Fruit fly (Drosophila melanogaster) whole organism, embryonic: ENCODE results near the gene Unc50.

ENCODE experiments used
- Ada2b ChIP-seq: fragments of 200-800 bp; sonication (Bioruptor generic); IDR thresholded peaks from 2 replicates; pipeline ENCODE4 v1.3.6; 2022; ENCODE audit warnings: missing biosample characterization, missing genetic modification characterization
- Aef1 ChIP-seq: fragments of 200-800 bp; sonication (Bioruptor generic); IDR thresholded peaks from 3 replicates; pipeline ENCODE4 v1.3.6; 2022; ENCODE audit warnings: missing biosample characterization, missing genetic modification characterization
- Bteb2 ChIP-seq: fragments of 200-800 bp; sonication (Bioruptor generic); optimal IDR thresholded peaks from 2 replicates; lab custom pipeline; 2016; ENCODE audit warnings: missing biosample characterization, missing genetic modification characterization
- CG10274 ChIP-seq: fragments of 200-800 bp; sonication (Bioruptor generic); optimal IDR thresholded peaks from 3 replicates; lab custom pipeline; 2017; ENCODE audit warnings: missing biosample characterization, mild to moderate bottlenecking, missing genetic modification characterization
- CG10431 ChIP-seq: fragments of 200-800 bp; sonication (Bioruptor generic); optimal IDR thresholded peaks from 3 replicates; lab custom pipeline; 2018; ENCODE audit warnings: missing biosample characterization, mild to moderate bottlenecking, missing genetic modification characterization
- CG11723 ChIP-seq: fragments of 200-800 bp; sonication (Bioruptor generic); optimal IDR thresholded peaks from 2 replicates; lab custom pipeline; 2017; ENCODE audit warnings: missing biosample characterization, mild to moderate bottlenecking, missing genetic modification characterization
- CG12769 ChIP-seq: fragments of 200-800 bp; sonication (Bioruptor generic); optimal IDR thresholded peaks from 2 replicates; lab custom pipeline; 2019; ENCODE audit warnings: missing biosample characterization, mild to moderate bottlenecking, missing genetic modification characterization, moderate library complexity
- CG13123 ChIP-seq: fragments of 200-800 bp; sonication (Bioruptor generic); optimal IDR thresholded peaks from 2 replicates; lab custom pipeline; 2016; ENCODE audit warnings: missing biosample characterization, missing genetic modification characterization
- CG1647 ChIP-seq: fragments of 200-800 bp; sonication (Bioruptor generic); optimal IDR thresholded peaks from 3 replicates; lab custom pipeline; 2016; ENCODE audit warnings: missing biosample characterization, missing genetic modification characterization
- CG17328 ChIP-seq: fragments of 200-800 bp; sonication (Bioruptor generic); IDR thresholded peaks from 2 replicates; pipeline ENCODE4 v1.3.6; 2022; ENCODE audit warnings: missing biosample characterization, missing genetic modification characterization
- CG31365 ChIP-seq: fragments of 200-800 bp; sonication (Bioruptor generic); optimal IDR thresholded peaks from 2 replicates; lab custom pipeline; 2018; ENCODE audit warnings: missing biosample characterization, mild to moderate bottlenecking, missing genetic modification characterization
- CG31388 ChIP-seq: fragments of 200-800 bp; sonication (Bioruptor generic); optimal IDR thresholded peaks from 2 replicates; lab custom pipeline; 2016; ENCODE audit warnings: missing biosample characterization, missing genetic modification characterization
- CG31441 ChIP-seq: fragments of 200-800 bp; sonication (Bioruptor generic); IDR thresholded peaks from 2 replicates; pipeline ENCODE4 v1.3.6; 2022; ENCODE audit warnings: missing biosample characterization, missing genetic modification characterization
- CG3281 ChIP-seq: fragments of 200-800 bp; sonication (Bioruptor generic); optimal IDR thresholded peaks from 3 replicates; lab custom pipeline; 2017; ENCODE audit warnings: missing biosample characterization, mild to moderate bottlenecking, missing genetic modification characterization
- CG3726 ChIP-seq: fragments of 200-800 bp; sonication (Bioruptor generic); IDR thresholded peaks from 3 replicates; pipeline ENCODE4, ENCODE4 v1.3.6; 2022; ENCODE audit warnings: missing biosample characterization, missing genetic modification characterization
- CG4617 ChIP-seq: fragments of 200-800 bp; sonication (Bioruptor generic); optimal IDR thresholded peaks from 3 replicates; lab custom pipeline; 2016; ENCODE audit warnings: missing biosample characterization, missing genetic modification characterization, borderline replicate concordance
- CG6854 ChIP-seq: fragments of 200-800 bp; sonication (Bioruptor generic); optimal IDR thresholded peaks from 3 replicates; lab custom pipeline; 2017; ENCODE audit warnings: missing biosample characterization, mild to moderate bottlenecking, missing genetic modification characterization
- CG8089 ChIP-seq: fragments of 200-800 bp; sonication (Bioruptor generic); optimal IDR thresholded peaks from 3 replicates; lab custom pipeline; 2016; ENCODE audit warnings: missing biosample characterization, missing genetic modification characterization
- CG8388 ChIP-seq: fragments of 200-800 bp; sonication (Bioruptor generic); optimal IDR thresholded peaks from 2 replicates; lab custom pipeline; 2019; ENCODE audit warnings: missing biosample characterization, mild to moderate bottlenecking, missing genetic modification characterization, moderate library complexity
- CG8765 ChIP-seq: fragments of 200-800 bp; sonication (Bioruptor generic); IDR thresholded peaks from 2 replicates; pipeline ENCODE4 v1.3.6; 2022; ENCODE audit warnings: missing biosample characterization, missing genetic modification characterization
- CG9797 ChIP-seq: fragments of 200-800 bp; sonication (Bioruptor generic); optimal IDR thresholded peaks from 3 replicates; lab custom pipeline; 2018; ENCODE audit warnings: missing biosample characterization, mild to moderate bottlenecking, missing genetic modification characterization
- Chrac-16 ChIP-seq: fragments of 200-800 bp; sonication (Bioruptor generic); optimal IDR thresholded peaks from 3 replicates; lab custom pipeline; 2016; ENCODE audit warnings: missing biosample characterization, missing genetic modification characterization
- Dad ChIP-seq: fragments of 200-800 bp; sonication (Bioruptor generic); optimal IDR thresholded peaks from 3 replicates; lab custom pipeline; 2016; ENCODE audit warnings: missing biosample characterization, missing genetic modification characterization
- Fer1 ChIP-seq: fragments of 200-800 bp; sonication (Bioruptor generic); optimal IDR thresholded peaks from 2 replicates; lab custom pipeline; 2017; ENCODE audit warnings: missing biosample characterization, mild to moderate bottlenecking, missing genetic modification characterization
- MESR4 ChIP-seq: fragments of 200-800 bp; sonication (Bioruptor generic); optimal IDR thresholded peaks from 2 replicates; lab custom pipeline; 2018; ENCODE audit warnings: missing biosample characterization, mild to moderate bottlenecking, missing genetic modification characterization, moderate library complexity
- MTF-1 ChIP-seq: fragments of 200-800 bp; sonication (Bioruptor generic); optimal IDR thresholded peaks from 2 replicates; lab custom pipeline; 2018; ENCODE audit warnings: missing biosample characterization, mild to moderate bottlenecking, missing genetic modification characterization, borderline replicate concordance
- Mad ChIP-seq: fragments of 200-800 bp; sonication (Bioruptor generic); optimal IDR thresholded peaks from 2 replicates; lab custom pipeline; 2016; ENCODE audit warnings: missing biosample characterization, missing genetic modification characterization
- Meics ChIP-seq: fragments of 200-800 bp; sonication (Bioruptor generic); optimal IDR thresholded peaks from 2 replicates; lab custom pipeline; 2017; ENCODE audit warnings: missing biosample characterization, mild to moderate bottlenecking, missing genetic modification characterization
- Oaz ChIP-seq: fragments of 200-800 bp; sonication (Bioruptor generic); IDR thresholded peaks from 2 replicates; pipeline ENCODE4 v1.3.6; 2022; ENCODE audit warnings: missing biosample characterization, missing genetic modification characterization
- Oli ChIP-seq: fragments of 200-800 bp; sonication (Bioruptor generic); optimal IDR thresholded peaks from 2 replicates; lab custom pipeline; 2018; ENCODE audit warnings: missing biosample characterization, mild to moderate bottlenecking, missing genetic modification characterization, moderate library complexity
- Vsx1 ChIP-seq: fragments of 200-800 bp; sonication (Bioruptor generic); optimal IDR thresholded peaks from 2 replicates; lab custom pipeline; 2017; ENCODE audit warnings: missing biosample characterization, mild to moderate bottlenecking, missing genetic modification characterization, missing genetic modification reagents
- YL-1 ChIP-seq: fragments of 200-800 bp; sonication (Bioruptor generic); optimal IDR thresholded peaks from 3 replicates; lab custom pipeline; 2017; ENCODE audit warnings: missing biosample characterization, mild to moderate bottlenecking, missing genetic modification characterization
- abd-A ChIP-seq: fragments of 200-800 bp; sonication (Bioruptor generic); optimal IDR thresholded peaks from 3 replicates; lab custom pipeline; 2019; ENCODE audit warnings: missing biosample characterization, mild to moderate bottlenecking, missing genetic modification characterization, moderate library complexity
- crp ChIP-seq, 2 experiments: fragments of 200-800 bp; sonication (Bioruptor generic); optimal IDR thresholded peaks; 2 replicates in 1 of 2; 3 replicates in 1 of 2; lab custom pipeline; 2017; ENCODE audit warnings: missing biosample characterization in 2 of 2, missing genetic modification characterization in 2 of 2, mild to moderate bottlenecking in 1 of 2, moderate library complexity in 1 of 2
- h ChIP-seq: fragments of >200 bp; optimal IDR thresholded peaks from 2 replicates; lab custom pipeline; 2017
- jing ChIP-seq: fragments of 200-800 bp; sonication (Bioruptor generic); optimal IDR thresholded peaks from 2 replicates; lab custom pipeline; 2018; ENCODE audit warnings: missing biosample characterization, mild to moderate bottlenecking, missing genetic modification characterization
- kni ChIP-seq: fragments of 200-800 bp; sonication (Bioruptor generic); optimal IDR thresholded peaks from 3 replicates; lab custom pipeline; 2017; ENCODE audit warnings: mild to moderate bottlenecking, missing biosample characterization, missing genetic modification reagents, missing genetic modification characterization
- oc ChIP-seq: fragments of 200-800 bp; sonication (Bioruptor generic); optimal IDR thresholded peaks from 2 replicates; lab custom pipeline; 2018; ENCODE audit warnings: missing biosample characterization, mild to moderate bottlenecking, missing genetic modification characterization, moderate library complexity
- org-1 ChIP-seq: fragments of 200-800 bp; sonication (Bioruptor generic); optimal IDR thresholded peaks from 2 replicates; lab custom pipeline; 2017; ENCODE audit warnings: missing biosample characterization, missing genetic modification characterization
- pho ChIP-seq: fragments of 200-800 bp; sonication (Bioruptor generic); optimal IDR thresholded peaks from 2 replicates; lab custom pipeline; 2016; ENCODE audit warnings: missing biosample characterization, missing genetic modification characterization
- pita ChIP-seq: fragments of 200-800 bp; sonication (Bioruptor generic); optimal IDR thresholded peaks from 2 replicates; lab custom pipeline; 2017; ENCODE audit warnings: missing biosample characterization, mild to moderate bottlenecking, missing genetic modification characterization
- psq ChIP-seq: fragments of 200-800 bp; sonication (Bioruptor generic); optimal IDR thresholded peaks from 2 replicates; lab custom pipeline; 2017; ENCODE audit warnings: missing biosample characterization, missing genetic modification characterization
- sd ChIP-seq: fragments of 200-800 bp; sonication (Bioruptor generic); optimal IDR thresholded peaks from 3 replicates; lab custom pipeline; 2018; ENCODE audit warnings: missing biosample characterization, mild to moderate bottlenecking, missing genetic modification characterization, moderate library complexity
- sisA ChIP-seq: fragments of 200-800 bp; sonication (Bioruptor generic); IDR thresholded peaks from 2 replicates; pipeline ENCODE4 v1.3.6; 2022; ENCODE audit warnings: missing biosample characterization, missing genetic modification characterization
- toy ChIP-seq: fragments of 200-800 bp; sonication (Bioruptor generic); IDR thresholded peaks from 2 replicates; pipeline ENCODE4 v1.3.6; 2022; ENCODE audit warnings: missing biosample characterization, missing genetic modification characterization
- twi ChIP-seq: fragments of 200-800 bp; optimal IDR thresholded peaks from 2 replicates; lab custom pipeline; 2019; ENCODE audit warnings: missing biosample characterization, mild to moderate bottlenecking, missing genetic modification characterization, moderate library complexity
- vnd ChIP-seq: fragments of 200-800 bp; sonication (Bioruptor generic); IDR thresholded peaks from 3 replicates; pipeline ENCODE4 v1.3.6; 2022; ENCODE audit warnings: missing biosample characterization, missing genetic modification characterization; ENCODE audit not compliant: partially characterized antibody
- wdn ChIP-seq: fragments of 200-800 bp; sonication (Bioruptor generic); IDR thresholded peaks from 2 replicates; pipeline ENCODE4 v1.3.6; 2022; ENCODE audit warnings: missing biosample characterization, missing genetic modification characterization
- zen ChIP-seq: fragments of 200-800 bp; sonication (Bioruptor generic); optimal IDR thresholded peaks from 3 replicates; lab custom pipeline; 2018; ENCODE audit warnings: missing biosample characterization, mild to moderate bottlenecking, missing genetic modification characterization, moderate library complexity

Unc50 gene

DNA sequence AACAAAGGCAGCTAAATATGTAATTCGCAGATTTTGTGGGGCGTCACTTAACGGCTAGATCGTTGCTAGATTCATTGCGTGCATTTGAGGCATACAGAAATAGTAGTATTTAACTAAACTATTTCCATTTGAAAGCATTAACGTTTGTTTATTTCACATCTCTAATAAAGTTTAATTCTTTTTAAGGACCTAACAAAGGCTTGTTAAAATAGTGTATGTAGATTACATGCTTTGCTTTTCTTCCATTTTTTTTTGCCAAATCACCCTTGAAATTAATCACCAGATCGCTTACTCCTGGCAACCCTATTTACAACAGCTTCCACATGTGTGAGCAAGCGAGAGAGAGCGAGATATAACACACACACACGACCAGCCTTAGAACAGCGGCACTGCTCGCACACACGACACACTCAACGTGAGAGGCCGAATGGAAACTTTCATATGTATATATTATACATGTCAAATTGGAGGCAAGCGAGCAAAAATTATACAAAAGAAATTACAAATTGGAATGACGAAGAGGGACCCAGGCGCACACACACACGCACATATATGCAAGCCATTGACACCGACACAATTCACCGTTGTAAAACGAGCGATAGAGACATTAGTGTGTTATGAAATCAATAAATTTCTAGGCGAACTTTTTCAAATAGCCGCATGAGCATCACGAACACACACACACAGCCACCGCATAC lies 17.1 kb downstream of the Unc50 start (continued):
- TF ChIP-seq CG4617 (peak; percentile 9), Oli (tag; lab: Kevin White, UChicago) (peak; percentile 50), YL-1 (GFP tag; lab: Kevin White, UChicago) (peak; percentile 70), vnd (no peak), CG8089 (GFP tag; lab: Kevin White, UChicago) (peak; percentile 30), Aef1 (GFP tag; lab: Robert Waterston, UW) (no peak), sd (tag; lab: Kevin White, UChicago) (peak; percentile 53), CG17328 (GFP tag; lab: Robert Waterston, UW) (peak; percentile 44; the same call in 1 of the 2 replicates), CG13123 (GFP tag; lab: Kevin White, UChicago) (no peak), CG11723 (GFP tag; lab: Kevin White, UChicago) (peak; percentile 43), CG9797 (no peak), CG31441 (GFP tag; lab: Robert Waterston, UW) (peak; percentile 58; the same call in 1 of the 2 replicates), psq (GFP tag; lab: Kevin White, UChicago) (no peak), Meics (GFP tag; lab: Kevin White, UChicago) (peak; percentile 75), twi (tag; lab: Kevin White, UChicago) (peak; percentile 73), sisA (GFP tag; lab: Robert Waterston, UW) (peak; percentile 40), zen (tag; lab: Kevin White, UChicago) (peak; percentile 44), Bteb2 (GFP tag; lab: Kevin White, UChicago) (peak; percentile 34), CG1647 (GFP tag; lab: Kevin White, UChicago) (peak; percentile 45), oc (tag; lab: Kevin White, UChicago) (peak; percentile 73), CG8765 (GFP tag; lab: Robert Waterston, UW) (no peak), CG12769 (tag; lab: Kevin White, UChicago) (peak; percentile 64), org-1 (GFP tag; lab: Kevin White, UChicago) (peak; percentile 52), CG10274 (GFP tag; lab: Kevin White, UChicago) (peak; percentile 17), Fer1 (GFP tag; lab: Kevin White, UChicago) (peak; percentile 58), CG8388 (GFP tag; lab: Kevin White, UChicago) (peak; percentile 31), toy (GFP tag; lab: Robert Waterston, UW) (0 out of 2 replicates have a peak, but pooled peaks have one; percentile 22), CG31365 (peak; percentile 23), MTF-1 (GFP tag; lab: Kevin White, UChicago) (peak; percentile 62), CG10431 (GFP tag; lab: Kevin White, UChicago) (peak; percentile 66), Ada2b (GFP tag; lab: Robert Waterston, UW) (peak; percentile 46; the same call in 1 of the 2 replicates), CG3281 (GFP tag; lab: Kevin White, UChicago) (peak; percentile 74), jing (no peak), crp (GFP tag; optimal IDR thresholded peaks at IDR 0.05; lab: Kevin White, UChicago) (peak in 1 of 2 experiments; percentile 8), Mad (peak; percentile 19), pita (GFP tag; lab: Kevin White, UChicago) (no peak), MESR4 (GFP tag; lab: Kevin White, UChicago) (peak; percentile 33), abd-A (peak; percentile 88), kni (GFP tag; lab: Kevin White, UChicago) (no peak), Chrac-16 (no peak), wdn (GFP tag; lab: Robert Waterston, UW) (peak; percentile 34; the same call in 1 of the 2 replicates), CG3726 (no peak), Oaz (GFP tag; lab: Robert Waterston, UW) (no peak), Vsx1 (GFP tag; lab: Kevin White, UChicago) (peak; percentile 10), h (no peak), Dad (GFP tag; lab: Kevin White, UChicago) (no peak), CG6854 (GFP tag; lab: Kevin White, UChicago) (no peak), pho (GFP tag; lab: Kevin White, UChicago) (peak; percentile 71), CG31388 (GFP tag; lab: Kevin White, UChicago) (peak; percentile 11)
